Worm (Caenorhabditis elegans): ENCODE data around the gene Y42H9AR.5.
A peak's percentile ranks its signal among the peaks of the same experiment; 100 is the strongest.

- no peak for TF ChIP-seq ref-1 (GFP tag; conservative IDR thresholded peaks at IDR 0.05)
- TF ChIP-seq ztf-23 (GFP tag; IDR thresholded peaks at IDR 0.05): no peak
- TF ChIP-seq tab-1 (GFP tag; IDR thresholded peaks at IDR 0.05): peak; percentile 26; the same call in 1 of the 2 replicates
- no peak for TF ChIP-seq cog-1 (tag; optimal IDR thresholded peaks at IDR 0.05)
- 0 out of 2 replicates have a peak, but pooled peaks have one; percentile 20 for TF ChIP-seq flt-1 (GFP tag; IDR thresholded peaks at IDR 0.05)
Measured at ce11 chrIV:8066598-8066997, 35.7 kb upstream of the Y42H9AR.5 start.
